Worm (Caenorhabditis elegans) whole organism, midembryonic: ENCODE data around the gene dop-1.

ENCODE experiments used
- cog-1 ChIP-seq: sonication (generic microtip); optimal IDR thresholded peaks from 2 replicates; lab custom pipeline; 2016; ENCODE audit warnings: missing genetic modification characterization, missing compliant biosample characterization
- tab-1 ChIP-seq: fragments of 200-800 bp; sonication (Bioruptor generic); IDR thresholded peaks from 2 replicates; pipeline ENCODE4 v1.3.6; 2022; ENCODE audit warnings: missing genetic modification characterization, missing compliant biosample characterization

- TF ChIP-seq tab-1 (GFP tag; lab: Robert Waterston, UW) (no peak), cog-1 (tag; lab: Kevin White, UChicago) (no peak)
Observed at ce11 chrX:4362522-4362921, 56.1 kb downstream of the dop-1 start, which contains the start of gene F14H12.7.
